Worm (Caenorhabditis elegans): Measurements from ENCODE around the gene nstp-2.

nstp-2 gene

DNA sequence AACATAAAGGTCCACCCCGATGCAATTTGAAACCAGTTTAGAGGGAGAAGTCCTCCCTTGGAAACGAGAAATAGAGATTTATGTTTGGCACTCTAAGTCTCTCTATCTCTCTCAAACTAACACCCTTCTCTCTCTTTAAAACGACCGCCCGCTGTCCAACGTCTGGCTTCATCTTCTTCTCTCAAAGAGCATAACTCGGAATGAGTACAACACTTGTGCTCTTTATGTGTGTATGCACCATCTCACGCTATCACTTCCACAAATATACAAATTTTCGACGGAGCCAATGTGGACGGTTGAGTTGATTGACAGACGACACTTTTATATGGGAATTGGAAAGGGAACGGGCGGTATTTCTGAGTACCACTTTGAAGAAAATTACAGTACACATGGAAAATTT lies 31.6 kb downstream of the nstp-2 start:
- TF ChIP-seq flt-1 (GFP tag; IDR thresholded peaks at IDR 0.05) (no peak), ztf-29 (GFP tag; IDR thresholded peaks at IDR 0.05) (no peak), T22C8.4 (GFP tag; IDR thresholded peaks at IDR 0.05) (no peak), klf-2 (GFP tag; conservative IDR thresholded peaks at IDR 0.05) (no peak), cog-1 (tag; optimal IDR thresholded peaks at IDR 0.05) (no peak), med-1 (GFP tag; optimal IDR thresholded peaks at IDR 0.05; ENCODE audit: insufficient read depth) (no peak), tab-1 (GFP tag; IDR thresholded peaks at IDR 0.05) (no peak), ztf-23 (GFP tag; IDR thresholded peaks at IDR 0.05) (no peak), ref-1 (GFP tag; conservative IDR thresholded peaks at IDR 0.05) (no peak)

DNA sequence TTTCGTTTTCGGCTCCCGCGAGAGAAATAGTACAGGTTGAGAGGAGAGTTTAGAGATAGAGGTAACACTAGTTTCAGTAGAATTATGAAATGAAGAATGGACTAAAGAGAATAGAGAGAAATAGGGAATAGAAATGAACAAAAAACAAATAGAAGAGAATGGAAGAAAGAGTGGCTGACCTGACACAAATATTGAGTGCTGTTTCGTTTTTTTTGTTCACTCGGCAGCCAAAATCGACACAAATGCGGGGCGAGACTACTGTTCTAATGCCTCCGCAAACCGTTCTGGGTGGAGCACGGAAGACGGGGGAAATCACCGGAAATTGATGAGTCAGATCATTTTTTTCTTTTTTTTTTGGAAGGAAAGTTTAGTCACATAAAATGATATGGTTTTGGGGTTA lies 33.3 kb downstream of the nstp-2 start:
- TF ChIP-seq flt-1 (GFP tag; IDR thresholded peaks at IDR 0.05), result no peak
- TF ChIP-seq cog-1 (tag; optimal IDR thresholded peaks at IDR 0.05), result no peak
- no peak for TF ChIP-seq klf-2 (GFP tag; conservative IDR thresholded peaks at IDR 0.05)
- TF ChIP-seq T22C8.4 (GFP tag; IDR thresholded peaks at IDR 0.05), result no peak

DNA sequence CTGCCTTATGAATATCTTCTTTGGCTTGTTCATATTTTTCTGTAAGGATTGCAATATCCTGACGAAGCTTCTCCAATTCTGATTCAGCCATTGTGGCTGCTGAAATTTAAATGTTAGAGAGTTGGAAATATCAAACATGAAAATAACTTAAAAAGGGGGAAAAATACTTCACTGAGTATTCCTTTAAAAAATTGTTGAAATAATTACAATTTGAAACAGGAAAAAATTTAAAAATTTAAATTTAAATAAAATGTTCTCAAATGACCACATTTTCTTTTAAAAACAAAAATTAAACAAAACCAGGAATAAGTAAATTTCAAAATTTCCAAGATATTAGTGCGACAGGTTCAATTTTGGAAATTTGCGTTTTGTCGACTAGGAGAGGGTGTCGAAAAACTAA lies 33.8 kb downstream of the nstp-2 start, which contains the start of gene bicd-1:
Gene bicd-1 (minus strand): TSS at position 101 of the 400 bp plus-strand sequence.
- TF ChIP-seq klf-2 (GFP tag; conservative IDR thresholded peaks at IDR 0.05) (no peak), flt-1 (GFP tag; IDR thresholded peaks at IDR 0.05) (no peak), cog-1 (tag; optimal IDR thresholded peaks at IDR 0.05) (no peak), ztf-29 (GFP tag; IDR thresholded peaks at IDR 0.05) (no peak), T22C8.4 (GFP tag; IDR thresholded peaks at IDR 0.05) (no peak), tab-1 (GFP tag; IDR thresholded peaks at IDR 0.05) (no peak), ref-1 (GFP tag; conservative IDR thresholded peaks at IDR 0.05) (no peak), ztf-23 (GFP tag; IDR thresholded peaks at IDR 0.05) (no peak), med-1 (GFP tag; optimal IDR thresholded peaks at IDR 0.05; ENCODE audit: insufficient read depth) (no peak)

- TF ChIP-seq ztf-23 (GFP tag; IDR thresholded peaks at IDR 0.05) (no peak), tab-1 (GFP tag; IDR thresholded peaks at IDR 0.05) (no peak), ztf-29 (GFP tag; IDR thresholded peaks at IDR 0.05) (no peak), flt-1 (GFP tag; IDR thresholded peaks at IDR 0.05) (no peak), ref-1 (GFP tag; conservative IDR thresholded peaks at IDR 0.05) (no peak), klf-2 (GFP tag; conservative IDR thresholded peaks at IDR 0.05) (no peak), med-1 (GFP tag; optimal IDR thresholded peaks at IDR 0.05; ENCODE audit: insufficient read depth) (no peak), cog-1 (tag; optimal IDR thresholded peaks at IDR 0.05) (no peak), T22C8.4 (GFP tag; IDR thresholded peaks at IDR 0.05) (no peak)
Observed at ce11 chrIV:6565605-6566004, 40.4 kb downstream of the nstp-2 start.

ce11 chrIV:6562039-6562438 lies 43.9 kb downstream of the nstp-2 start:
- no peak for TF ChIP-seq ztf-29 (GFP tag; IDR thresholded peaks at IDR 0.05)
- TF ChIP-seq ztf-23 (GFP tag; IDR thresholded peaks at IDR 0.05), result no peak
- no peak for TF ChIP-seq cog-1 (tag; optimal IDR thresholded peaks at IDR 0.05)
- no peak for TF ChIP-seq klf-2 (GFP tag; conservative IDR thresholded peaks at IDR 0.05)
- TF ChIP-seq T22C8.4 (GFP tag; IDR thresholded peaks at IDR 0.05), result no peak
- TF ChIP-seq ref-1 (GFP tag; conservative IDR thresholded peaks at IDR 0.05), result no peak
- no peak for TF ChIP-seq med-1 (GFP tag; optimal IDR thresholded peaks at IDR 0.05; ENCODE audit: insufficient read depth)

DNA sequence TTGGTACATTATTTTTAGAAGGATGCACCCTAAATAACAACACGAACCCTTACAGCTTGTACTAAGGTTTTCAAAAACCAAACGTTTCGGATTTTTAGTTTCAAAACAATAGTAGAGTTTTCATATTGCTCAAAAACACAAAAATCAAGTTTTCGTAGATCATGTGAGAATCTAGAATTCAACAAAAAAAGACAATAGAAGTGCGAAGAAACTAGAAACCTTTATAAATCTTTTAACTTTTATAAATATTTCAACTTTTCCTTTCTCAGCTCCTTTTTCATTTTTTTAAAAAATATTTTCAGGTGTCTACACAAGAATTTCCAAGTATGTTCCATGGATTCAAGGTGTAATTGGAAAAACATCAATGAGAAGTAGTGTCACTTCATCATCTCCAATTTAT lies 45.6 kb downstream of the nstp-2 start, which contains the start of gene best-9:
Gene best-9 (plus strand): TSS at position 301 of the 400 bp plus-strand sequence.
- no peak for TF ChIP-seq cog-1 (tag; optimal IDR thresholded peaks at IDR 0.05)
- TF ChIP-seq flt-1 (GFP tag; IDR thresholded peaks at IDR 0.05), result no peak
- TF ChIP-seq med-1 (GFP tag; optimal IDR thresholded peaks at IDR 0.05; ENCODE audit: insufficient read depth), result no peak
- no peak for TF ChIP-seq klf-2 (GFP tag; conservative IDR thresholded peaks at IDR 0.05)
- no peak for TF ChIP-seq ref-1 (GFP tag; conservative IDR thresholded peaks at IDR 0.05)
- TF ChIP-seq ztf-23 (GFP tag; IDR thresholded peaks at IDR 0.05), result no peak
- no peak for TF ChIP-seq tab-1 (GFP tag; IDR thresholded peaks at IDR 0.05)
- no peak for TF ChIP-seq ztf-29 (GFP tag; IDR thresholded peaks at IDR 0.05)
- no peak for TF ChIP-seq T22C8.4 (GFP tag; IDR thresholded peaks at IDR 0.05)

DNA sequence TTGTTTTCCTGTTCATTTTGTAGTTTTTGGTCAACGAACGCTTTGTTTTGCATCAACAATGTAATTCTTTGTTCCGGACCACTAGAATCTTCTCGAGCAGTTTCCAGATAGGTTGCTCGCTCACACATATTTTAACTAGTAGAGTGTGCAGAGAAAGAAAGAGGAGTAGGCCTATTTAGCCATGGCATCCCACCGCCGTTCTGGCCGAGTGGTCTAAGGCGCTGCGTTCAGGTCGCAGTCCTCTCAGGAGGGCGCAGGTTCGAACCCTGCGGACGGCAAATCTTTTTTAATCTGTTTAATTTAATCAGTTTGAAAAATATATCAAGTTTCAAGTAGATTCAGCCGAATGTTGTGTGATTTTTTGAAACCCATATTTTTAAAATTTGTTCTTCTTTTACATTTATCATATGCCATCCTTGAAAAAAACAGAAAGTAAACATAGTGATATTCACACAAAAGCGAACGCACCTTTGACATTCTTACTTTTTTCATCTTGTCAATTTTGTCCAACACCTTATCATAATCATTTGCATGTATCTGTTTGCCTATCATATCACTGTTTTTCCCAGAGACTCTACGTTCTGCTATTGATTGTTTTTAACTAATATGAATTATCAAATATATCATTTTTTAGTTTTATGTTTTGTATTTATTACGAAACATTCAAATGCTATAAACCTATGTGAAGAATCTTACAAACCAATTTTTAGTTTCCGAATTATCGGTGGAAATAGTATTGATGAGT lies 49.2 kb downstream of the nstp-2 start, which contains the start of gene try-3:
Gene try-3 (plus strand): TSS at position 532 of the 745 bp plus-strand sequence.
- TF ChIP-seq ztf-29 (GFP tag; IDR thresholded peaks at IDR 0.05) (0 out of 2 replicates have a peak, but pooled peaks have one; percentile 46), cog-1 (tag; optimal IDR thresholded peaks at IDR 0.05) (peak; percentile 56), T22C8.4 (GFP tag; IDR thresholded peaks at IDR 0.05) (peak; percentile 46; the same call in 1 of the 2 replicates), klf-2 (GFP tag; conservative IDR thresholded peaks at IDR 0.05) (0 out of 2 replicates have a peak, but pooled peaks have one; percentile 59), ztf-23 (GFP tag; IDR thresholded peaks at IDR 0.05) (peak; percentile 84), med-1 (GFP tag; optimal IDR thresholded peaks at IDR 0.05; ENCODE audit: insufficient read depth) (peak; percentile 43), tab-1 (GFP tag; IDR thresholded peaks at IDR 0.05) (peak; percentile 85), ref-1 (GFP tag; conservative IDR thresholded peaks at IDR 0.05) (peak; percentile 71; the same call in 1 of the 2 replicates), flt-1 (GFP tag; IDR thresholded peaks at IDR 0.05) (peak; percentile 92)

DNA sequence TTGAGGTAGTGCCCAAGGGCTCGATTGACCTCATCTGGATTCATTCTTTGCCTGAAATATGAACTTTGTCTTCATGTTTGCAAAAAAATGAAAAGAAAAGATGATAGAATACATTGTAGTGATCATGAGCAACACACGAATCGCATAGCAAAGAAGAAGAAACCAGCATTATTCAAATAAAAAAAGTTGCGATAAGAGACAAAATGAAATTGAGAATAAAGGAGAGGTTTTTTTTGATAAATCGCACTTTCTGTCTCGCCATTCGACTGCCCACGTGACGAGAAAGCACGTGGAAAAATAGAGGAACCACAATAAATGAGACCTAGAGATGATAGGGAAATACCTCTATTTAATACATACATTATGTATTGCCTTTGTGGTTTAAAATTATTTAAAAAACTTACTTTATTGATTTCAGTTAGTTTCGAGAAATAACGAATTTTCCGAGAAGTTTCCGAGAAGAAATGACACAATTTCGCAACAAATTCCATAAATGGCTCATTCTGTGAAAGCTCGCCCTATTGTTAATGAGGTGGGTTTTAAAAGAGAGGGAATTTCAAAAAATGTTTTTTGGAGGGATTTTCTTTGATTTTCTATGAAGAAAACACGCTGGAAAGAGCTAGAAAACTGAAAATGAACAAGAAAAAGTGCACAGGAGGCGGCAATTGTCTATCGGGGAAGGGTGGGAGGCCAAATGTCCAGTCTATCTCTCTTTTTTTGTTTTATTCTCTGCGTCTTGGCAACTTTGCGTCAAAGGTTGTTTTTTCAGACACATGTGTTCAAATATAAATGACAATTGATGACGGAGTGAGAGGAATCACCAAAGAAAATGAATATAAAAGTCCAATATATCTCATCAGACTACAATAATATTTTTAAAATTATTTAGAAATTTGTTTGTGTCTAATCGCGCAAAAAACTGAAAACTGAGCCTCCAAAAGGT lies 50.3 kb downstream of the nstp-2 start, which contains the start of gene paqr-1:
Gene paqr-1 (minus strand): TSS at position 51 of the 943 bp plus-strand sequence.
- no peak for TF ChIP-seq ztf-29 (GFP tag; IDR thresholded peaks at IDR 0.05)
- no peak for TF ChIP-seq ztf-23 (GFP tag; IDR thresholded peaks at IDR 0.05)
- no peak for TF ChIP-seq flt-1 (GFP tag; IDR thresholded peaks at IDR 0.05)
- no peak for TF ChIP-seq ref-1 (GFP tag; conservative IDR thresholded peaks at IDR 0.05)
- no peak for TF ChIP-seq med-1 (GFP tag; optimal IDR thresholded peaks at IDR 0.05; ENCODE audit: insufficient read depth)
- TF ChIP-seq klf-2 (GFP tag; conservative IDR thresholded peaks at IDR 0.05), result no peak
- TF ChIP-seq cog-1 (tag; optimal IDR thresholded peaks at IDR 0.05), result no peak
- TF ChIP-seq tab-1 (GFP tag; IDR thresholded peaks at IDR 0.05), result no peak
- TF ChIP-seq T22C8.4 (GFP tag; IDR thresholded peaks at IDR 0.05), result no peak
